Worm (Caenorhabditis elegans): ENCODE data around the gene C18A3.11.

DNA sequence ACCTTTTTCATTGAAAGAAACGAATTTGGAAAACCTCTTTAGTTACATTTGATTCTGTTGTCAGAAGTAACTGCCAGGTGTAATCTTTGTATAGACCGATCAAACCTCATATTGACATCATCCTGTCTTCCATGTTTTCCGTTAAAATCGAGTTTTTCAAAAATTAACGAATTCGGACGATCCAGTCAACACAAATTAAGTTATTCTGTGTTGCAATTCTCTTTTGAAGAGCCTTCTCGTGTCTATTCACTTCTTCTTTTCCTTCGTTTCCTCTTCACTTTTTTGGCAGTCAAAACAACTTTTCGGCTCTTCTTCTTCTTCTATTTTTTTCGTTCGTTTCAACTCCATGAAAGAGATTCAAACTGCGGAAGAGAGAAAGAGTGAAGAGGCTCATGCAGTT is 22.7 kb upstream of the C18A3.11 start:
- no peak for TF ChIP-seq snpc-4 (tag; optimal IDR thresholded peaks at IDR 0.05)
- no peak for TF ChIP-seq unc-39 (tag; optimal IDR thresholded peaks at IDR 0.05)
- no peak for TF ChIP-seq blmp-1 (tag; optimal IDR thresholded peaks at IDR 0.05)
- no peak for TF ChIP-seq mep-1 (tag; optimal IDR thresholded peaks at IDR 0.05)

Data from whole organism, mixed stage, embryonic.